Fruit fly (Drosophila melanogaster) whole organism, embryonic: ENCODE results near the gene CG43925.

ENCODE experiments used
- C15 ChIP-seq: fragments of 200-800 bp; sonication (Bioruptor generic); IDR thresholded peaks from 3 replicates; pipeline ENCODE4 v1.3.6; 2022; ENCODE audit warnings: missing biosample characterization, missing genetic modification characterization
- CG11504 ChIP-seq: fragments of 200-800 bp; sonication (Bioruptor generic); optimal IDR thresholded peaks from 3 replicates; lab custom pipeline; 2019; ENCODE audit warnings: missing biosample characterization, mild to moderate bottlenecking, missing genetic modification characterization, moderate library complexity
- CG12155 ChIP-seq: fragments of 200-800 bp; sonication (Bioruptor generic); optimal IDR thresholded peaks from 3 replicates; lab custom pipeline; 2016; ENCODE audit warnings: missing biosample characterization, missing genetic modification characterization
- CG14050 ChIP-seq: fragments of 200-800 bp; sonication (Bioruptor generic); IDR thresholded peaks from 3 replicates; pipeline ENCODE4 v1.3.6; 2022; ENCODE audit warnings: missing biosample characterization, missing genetic modification characterization
- CG15479 ChIP-seq: fragments of 200-800 bp; sonication (Bioruptor generic); optimal IDR thresholded peaks from 3 replicates; lab custom pipeline; 2019; ENCODE audit warnings: missing biosample characterization, mild to moderate bottlenecking, missing genetic modification characterization, moderate library complexity
- CG17186 ChIP-seq: fragments of 200-800 bp; sonication (Bioruptor generic); optimal IDR thresholded peaks from 3 replicates; lab custom pipeline; 2017; ENCODE audit warnings: missing biosample characterization, missing genetic modification reagents, missing genetic modification characterization
- CG17612 ChIP-seq: fragments of 200-800 bp; sonication (Bioruptor generic); IDR thresholded peaks from 2 replicates; pipeline ENCODE4 v1.3.6; 2022; ENCODE audit warnings: missing biosample characterization, missing genetic modification characterization
- CG17912 ChIP-seq: fragments of 200-800 bp; sonication (Bioruptor generic); optimal IDR thresholded peaks from 2 replicates; lab custom pipeline; 2018; ENCODE audit warnings: missing biosample characterization, mild to moderate bottlenecking, missing genetic modification characterization
- CG30431 ChIP-seq: fragments of 200-800 bp; sonication (Bioruptor generic); optimal IDR thresholded peaks from 2 replicates; lab custom pipeline; 2017; ENCODE audit warnings: missing biosample characterization, missing genetic modification characterization
- CG31365 ChIP-seq: fragments of 200-800 bp; sonication (Bioruptor generic); optimal IDR thresholded peaks from 2 replicates; lab custom pipeline; 2018; ENCODE audit warnings: missing biosample characterization, mild to moderate bottlenecking, missing genetic modification characterization
- CG31388 ChIP-seq: fragments of 200-800 bp; sonication (Bioruptor generic); optimal IDR thresholded peaks from 2 replicates; lab custom pipeline; 2016; ENCODE audit warnings: missing biosample characterization, missing genetic modification characterization
- CG3281 ChIP-seq: fragments of 200-800 bp; sonication (Bioruptor generic); optimal IDR thresholded peaks from 3 replicates; lab custom pipeline; 2017; ENCODE audit warnings: missing biosample characterization, mild to moderate bottlenecking, missing genetic modification characterization
- CG3407 ChIP-seq: fragments of 200-800 bp; sonication (Bioruptor generic); optimal IDR thresholded peaks from 2 replicates; lab custom pipeline; 2018; ENCODE audit warnings: missing biosample characterization, mild to moderate bottlenecking, missing genetic modification characterization
- CG6272 ChIP-seq: fragments of 200-800 bp; sonication (Bioruptor generic); IDR thresholded peaks from 2 replicates; pipeline ENCODE4 v1.3.6; 2022; ENCODE audit warnings: missing biosample characterization, missing genetic modification characterization
- CG7987 ChIP-seq: fragments of 200-800 bp; sonication (Bioruptor generic); optimal IDR thresholded peaks from 2 replicates; lab custom pipeline; 2018; ENCODE audit warnings: missing biosample characterization, mild to moderate bottlenecking, missing genetic modification characterization, moderate library complexity
- CG8478 ChIP-seq: fragments of >200 bp; optimal IDR thresholded peaks from 2 replicates; lab custom pipeline; 2018
- CG8765 ChIP-seq: fragments of 200-800 bp; sonication (Bioruptor generic); IDR thresholded peaks from 2 replicates; pipeline ENCODE4 v1.3.6; 2022; ENCODE audit warnings: missing biosample characterization, missing genetic modification characterization
- CG9727 ChIP-seq: fragments of 200-800 bp; sonication (Bioruptor generic); optimal IDR thresholded peaks from 3 replicates; lab custom pipeline; 2017; ENCODE audit warnings: missing biosample characterization, mild to moderate bottlenecking, missing genetic modification characterization
- CHES-1-like ChIP-seq: fragments of 200-800 bp; sonication (Bioruptor generic); optimal IDR thresholded peaks from 2 replicates; lab custom pipeline; 2016; ENCODE audit warnings: missing biosample characterization, missing genetic modification characterization
- CoRest ChIP-seq: fragments of 200-800 bp; sonication (Bioruptor generic); optimal IDR thresholded peaks from 3 replicates; lab custom pipeline; 2018; ENCODE audit warnings: missing biosample characterization, mild to moderate bottlenecking, missing genetic modification characterization, moderate library complexity
- CrebB ChIP-seq: fragments of 200-800 bp; sonication (Bioruptor generic); optimal IDR thresholded peaks from 3 replicates; lab custom pipeline; 2018; ENCODE audit warnings: missing biosample characterization, mild to moderate bottlenecking, missing genetic modification characterization
- ERR ChIP-seq: fragments of 200-800 bp; sonication (Bioruptor generic); optimal IDR thresholded peaks from 2 replicates; lab custom pipeline; 2016; ENCODE audit warnings: missing biosample characterization, missing genetic modification characterization
- Ets97D ChIP-seq: fragments of 200-800 bp; sonication (Bioruptor generic); optimal IDR thresholded peaks from 3 replicates; lab custom pipeline; 2016; ENCODE audit warnings: missing biosample characterization, missing genetic modification characterization
- H2.0 ChIP-seq: fragments of 200-800 bp; sonication (Bioruptor generic); IDR thresholded peaks from 2 replicates; pipeline ENCODE4 v1.3.6; 2022; ENCODE audit warnings: missing biosample characterization, missing genetic modification characterization
- Hr39 ChIP-seq: fragments of >200 bp; optimal IDR thresholded peaks from 2 replicates; lab custom pipeline; 2017
- Hr51 ChIP-seq, 2 experiments: fragments of 200-800 bp; sonication (Bioruptor generic); optimal IDR thresholded peaks; 2 replicates in 1 of 2; 3 replicates in 1 of 2; lab custom pipeline; 2016 to 2018; ENCODE audit warnings: missing biosample characterization in 2 of 2, missing genetic modification characterization in 2 of 2, mild to moderate bottlenecking in 1 of 2, moderate library complexity in 1 of 2
- NC2β ChIP-seq: fragments of 200-800 bp; sonication (Bioruptor generic); optimal IDR thresholded peaks from 2 replicates; lab custom pipeline; 2016; ENCODE audit warnings: missing biosample characterization, missing genetic modification characterization
- Neu2 ChIP-seq: fragments of 200-800 bp; sonication (Bioruptor generic); optimal IDR thresholded peaks from 3 replicates; lab custom pipeline; 2016; ENCODE audit warnings: missing biosample characterization, missing genetic modification characterization, borderline replicate concordance
- Oli ChIP-seq: fragments of 200-800 bp; sonication (Bioruptor generic); optimal IDR thresholded peaks from 2 replicates; lab custom pipeline; 2018; ENCODE audit warnings: missing biosample characterization, mild to moderate bottlenecking, missing genetic modification characterization, moderate library complexity
- Side ChIP-seq: fragments of 200-800 bp; sonication (Bioruptor generic); optimal IDR thresholded peaks from 2 replicates; lab custom pipeline; 2016; ENCODE audit warnings: missing biosample characterization, missing genetic modification characterization
- Sin3A ChIP-seq: fragments of >200 bp; optimal IDR thresholded peaks from 2 replicates; lab custom pipeline; 2018
- Xbp1 ChIP-seq: fragments of 200-800 bp; sonication (Bioruptor generic); optimal IDR thresholded peaks from 3 replicates; lab custom pipeline; 2016; ENCODE audit warnings: missing biosample characterization, mild to moderate bottlenecking, missing genetic modification characterization
- Xrp1 ChIP-seq: fragments of 200-800 bp; sonication (Bioruptor generic); IDR thresholded peaks from 2 replicates; pipeline ENCODE4 v1.3.6; 2022; ENCODE audit warnings: missing biosample characterization, missing genetic modification characterization
- abd-A ChIP-seq: fragments of 200-800 bp; sonication (Bioruptor generic); optimal IDR thresholded peaks from 3 replicates; lab custom pipeline; 2019; ENCODE audit warnings: missing biosample characterization, mild to moderate bottlenecking, missing genetic modification characterization, moderate library complexity
- ac ChIP-seq: fragments of 200-800 bp; sonication (Bioruptor generic); optimal IDR thresholded peaks from 3 replicates; lab custom pipeline; 2017; ENCODE audit warnings: missing biosample characterization, mild to moderate bottlenecking, missing genetic modification characterization
- btn ChIP-seq: fragments of 200-800 bp; sonication (Bioruptor generic); optimal IDR thresholded peaks from 2 replicates; lab custom pipeline; 2016; ENCODE audit warnings: missing biosample characterization, missing genetic modification characterization
- chm ChIP-seq: fragments of 200-800 bp; sonication (Bioruptor generic); IDR thresholded peaks from 2 replicates; pipeline ENCODE4 v1.3.6; 2022; ENCODE audit warnings: missing biosample characterization, missing genetic modification characterization
- disco-r ChIP-seq: fragments of 200-800 bp; sonication (Bioruptor generic); optimal IDR thresholded peaks from 2 replicates; lab custom pipeline; 2016; ENCODE audit warnings: missing biosample characterization, missing genetic modification characterization
- gce ChIP-seq: fragments of 200-800 bp; sonication (Bioruptor generic); IDR thresholded peaks from 3 replicates; pipeline ENCODE4 v1.3.6; 2022; ENCODE audit warnings: missing biosample characterization, missing genetic modification characterization
- gcm ChIP-seq: fragments of 200-800 bp; sonication (Bioruptor generic); optimal IDR thresholded peaks from 2 replicates; lab custom pipeline; 2019; ENCODE audit warnings: missing biosample characterization, mild to moderate bottlenecking, missing genetic modification characterization, moderate library complexity
- grau ChIP-seq: fragments of 200-800 bp; optimal IDR thresholded peaks from 3 replicates; lab custom pipeline; 2019; ENCODE audit warnings: missing biosample characterization, mild to moderate bottlenecking, missing genetic modification characterization, moderate library complexity
- lbe ChIP-seq: fragments of 200-800 bp; sonication (Bioruptor generic); optimal IDR thresholded peaks from 2 replicates; lab custom pipeline; 2016; ENCODE audit warnings: missing biosample characterization, mild to moderate bottlenecking, missing genetic modification characterization
- luna ChIP-seq: fragments of 200-800 bp; sonication (Bioruptor generic); optimal IDR thresholded peaks from 2 replicates; lab custom pipeline; 2016; ENCODE audit warnings: missing biosample characterization, missing genetic modification characterization
- mld ChIP-seq: fragments of 200-800 bp; sonication (Bioruptor generic); IDR thresholded peaks from 3 replicates; pipeline ENCODE4 v1.3.6; 2022; ENCODE audit warnings: missing biosample characterization, missing genetic modification characterization; ENCODE audit not compliant: partially characterized antibody
- nmo ChIP-seq: fragments of 200-800 bp; sonication (Bioruptor generic); optimal IDR thresholded peaks from 2 replicates; lab custom pipeline; 2018; ENCODE audit warnings: missing biosample characterization, mild to moderate bottlenecking, missing genetic modification characterization, moderate library complexity
- sc ChIP-seq, 3 experiments: fragments of >200 bp in 2 of 3; fragments of 200-800 bp in 1 of 3; sonication (Bioruptor generic) in 1 of 3; optimal IDR thresholded peaks; 2 replicates in 2 of 3; 3 replicates in 1 of 3; lab custom pipeline; 2017; ENCODE audit warnings: mild to moderate bottlenecking in 1 of 3, missing biosample characterization in 1 of 3, missing genetic modification characterization in 1 of 3, missing genetic modification reagents in 1 of 3
- schlank ChIP-seq: fragments of 200-800 bp; sonication (Bioruptor generic); optimal IDR thresholded peaks from 2 replicates; lab custom pipeline; 2018; ENCODE audit warnings: missing biosample characterization, mild to moderate bottlenecking, missing genetic modification characterization
- sug ChIP-seq: fragments of 200-800 bp; optimal IDR thresholded peaks from 2 replicates; lab custom pipeline; 2019; ENCODE audit warnings: missing biosample characterization, mild to moderate bottlenecking, missing genetic modification characterization, moderate library complexity
- trh ChIP-seq: fragments of 200-800 bp; sonication (Bioruptor generic); optimal IDR thresholded peaks from 2 replicates; lab custom pipeline; 2016; ENCODE audit warnings: missing biosample characterization, missing genetic modification characterization
- twi ChIP-seq: fragments of 200-800 bp; optimal IDR thresholded peaks from 2 replicates; lab custom pipeline; 2019; ENCODE audit warnings: missing biosample characterization, mild to moderate bottlenecking, missing genetic modification characterization, moderate library complexity
- unpg ChIP-seq: fragments of 200-800 bp; sonication (Bioruptor generic); optimal IDR thresholded peaks from 3 replicates; lab custom pipeline; 2018; ENCODE audit warnings: missing biosample characterization, mild to moderate bottlenecking, missing genetic modification characterization, moderate library complexity
- zfh1 ChIP-seq: fragments of 200-800 bp; sonication (Bioruptor generic); IDR thresholded peaks from 3 replicates; pipeline ENCODE4 v1.3.6; 2022; ENCODE audit warnings: missing biosample characterization, missing genetic modification characterization

CG43925 gene

DNA sequence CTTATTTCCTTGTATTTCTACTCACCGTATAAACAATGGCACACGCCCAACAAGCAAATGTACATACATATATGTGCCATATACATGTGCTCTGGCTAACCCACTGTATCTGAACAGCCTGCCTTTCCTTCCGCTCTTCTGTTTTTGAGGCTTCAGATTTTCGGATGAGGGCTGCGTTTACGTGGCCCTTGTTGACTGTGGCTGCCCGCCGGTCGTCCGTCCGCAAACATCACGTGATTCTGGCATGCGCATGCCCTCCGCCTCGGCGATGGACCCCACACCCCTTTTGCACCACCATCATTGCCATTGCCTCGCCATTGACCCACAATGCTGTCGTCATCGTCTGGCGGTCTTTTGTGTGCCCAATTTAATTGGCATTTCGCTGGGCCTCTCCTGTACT, 29.0 kb downstream of the CG43925 start (continued):
- TF ChIP-seq CG3407 (GFP tag; lab: Kevin White, UChicago) (peak; percentile 7), CG9727 (GFP tag; lab: Kevin White, UChicago) (peak; percentile 70), H2.0 (GFP tag; lab: Robert Waterston, UW) (no peak), lbe (GFP tag; lab: Kevin White, UChicago) (no peak), Oli (tag; lab: Kevin White, UChicago) (no peak), CHES-1-like (GFP tag; lab: Kevin White, UChicago) (peak; percentile 8), CG14050 (GFP tag; lab: Robert Waterston, UW) (no peak), chm (GFP tag; lab: Robert Waterston, UW) (0 out of 2 replicates have a peak, but pooled peaks have one; percentile 21), Sin3A (lab: Kevin White, UChicago) (no peak), disco-r (GFP tag; lab: Kevin White, UChicago) (no peak), Hr51 (GFP tag; optimal IDR thresholded peaks at IDR 0.05; lab: Kevin White, UChicago) (no peak), gcm (peak; percentile 76), sc (optimal IDR thresholded peaks at IDR 0.05; lab: Kevin White, UChicago) (no peak), sc (GFP tag; optimal IDR thresholded peaks at IDR 0.05; lab: Kevin White, UChicago) (no peak), CG31365 (tag; lab: Kevin White, UChicago) (peak; percentile 41), CG17612 (GFP tag; lab: Robert Waterston, UW) (no peak), Ets97D (no peak), CG6272 (GFP tag; lab: Robert Waterston, UW) (no peak), CG7987 (GFP tag; lab: Kevin White, UChicago) (peak; percentile 99), CG8765 (GFP tag; lab: Robert Waterston, UW) (no peak), C15 (GFP tag; lab: Robert Waterston, UW) (no peak), nmo (GFP tag; lab: Kevin White, UChicago) (no peak), Neu2 (GFP tag; lab: Kevin White, UChicago) (no peak), NC2β (GFP tag; lab: Kevin White, UChicago) (no peak), CG17186 (GFP tag; lab: Kevin White, UChicago) (no peak), Hr39 (lab: Kevin White, UChicago) (no peak), luna (no peak), Xrp1 (GFP tag; lab: Robert Waterston, UW) (peak; percentile 44; the same call in 1 of the 2 replicates), CrebB (tag; lab: Kevin White, UChicago) (peak; percentile 54), trh (no peak), btn (no peak), grau (no peak), CoRest (no peak), gce (GFP tag; lab: Robert Waterston, UW) (peak; percentile 70; the same call in 2 of the 3 replicates), unpg (GFP tag; lab: Kevin White, UChicago) (peak; percentile 5), CG8478 (lab: Kevin White, UChicago) (no peak), CG31388 (GFP tag; lab: Kevin White, UChicago) (no peak), CG15479 (GFP tag; lab: Kevin White, UChicago) (peak; percentile 12), CG3281 (GFP tag; lab: Kevin White, UChicago) (no peak), Xbp1 (GFP tag; lab: Kevin White, UChicago) (peak; percentile 47), abd-A (tag; lab: Kevin White, UChicago) (peak; percentile 64), ERR (GFP tag; lab: Kevin White, UChicago) (peak; percentile 23), mld (GFP tag; lab: Robert Waterston, UW) (no peak), Side (GFP tag; lab: Kevin White, UChicago) (peak; percentile 27), sug (tag; lab: Kevin White, UChicago) (no peak), ac (GFP tag; lab: Kevin White, UChicago) (no peak), CG30431 (GFP tag; lab: Kevin White, UChicago) (no peak), twi (tag; lab: Kevin White, UChicago) (peak; percentile 46), CG17912 (GFP tag; lab: Kevin White, UChicago) (peak; percentile 41), schlank (no peak), CG12155 (GFP tag; lab: Kevin White, UChicago) (no peak), CG11504 (no peak), zfh1 (0 out of 3 replicates have a peak, but pooled peaks have one; percentile 28)
